Fruit fly (Drosophila melanogaster) whole organism, embryonic: ENCODE results near the gene CalpB.

ENCODE experiments used
- C15 ChIP-seq: fragments of 200-800 bp; sonication (Bioruptor generic); IDR thresholded peaks from 3 replicates; pipeline ENCODE4 v1.3.6; 2022; ENCODE audit warnings: missing biosample characterization, missing genetic modification characterization
- CG10431 ChIP-seq: fragments of 200-800 bp; sonication (Bioruptor generic); optimal IDR thresholded peaks from 3 replicates; lab custom pipeline; 2018; ENCODE audit warnings: missing biosample characterization, mild to moderate bottlenecking, missing genetic modification characterization
- CG13287 ChIP-seq: fragments of 200-800 bp; sonication (Bioruptor generic); IDR thresholded peaks from 2 replicates; pipeline ENCODE4 v1.3.6; 2022; ENCODE audit warnings: missing biosample characterization, missing genetic modification characterization; ENCODE audit not compliant: partially characterized antibody
- CG13296 ChIP-seq: fragments of 200-800 bp; sonication (Bioruptor generic); optimal IDR thresholded peaks from 3 replicates; lab custom pipeline; 2018; ENCODE audit warnings: missing biosample characterization, mild to moderate bottlenecking, missing genetic modification characterization
- CG14667 ChIP-seq: fragments of 200-800 bp; sonication (Bioruptor generic); IDR thresholded peaks from 2 replicates; pipeline ENCODE4 v1.3.6; 2022; ENCODE audit warnings: missing biosample characterization, missing genetic modification characterization
- CG1603 ChIP-seq: fragments of 200-800 bp; sonication (Bioruptor generic); optimal IDR thresholded peaks from 2 replicates; lab custom pipeline; 2019; ENCODE audit warnings: missing biosample characterization, mild to moderate bottlenecking, missing genetic modification characterization, moderate library complexity
- CG17361 ChIP-seq: fragments of 200-800 bp; sonication (Bioruptor generic); IDR thresholded peaks from 3 replicates; pipeline ENCODE4 v1.3.6; 2022; ENCODE audit warnings: missing biosample characterization, missing genetic modification characterization
- CG17568 ChIP-seq: fragments of 200-800 bp; sonication (Bioruptor generic); optimal IDR thresholded peaks from 2 replicates; lab custom pipeline; 2018; ENCODE audit warnings: missing biosample characterization, mild to moderate bottlenecking, missing genetic modification characterization, moderate library complexity
- CG17802 ChIP-seq: fragments of 200-800 bp; sonication (Bioruptor generic); optimal IDR thresholded peaks from 2 replicates; lab custom pipeline; 2018; ENCODE audit warnings: missing biosample characterization, mild to moderate bottlenecking, missing genetic modification characterization, moderate library complexity
- CG1832 ChIP-seq: fragments of 200-800 bp; sonication (Bioruptor generic); optimal IDR thresholded peaks from 2 replicates; lab custom pipeline; 2017; ENCODE audit warnings: missing biosample characterization, mild to moderate bottlenecking, missing genetic modification characterization, inconsistent platforms
- CG2129 ChIP-seq: fragments of 200-800 bp; sonication (Bioruptor generic); IDR thresholded peaks from 2 replicates; pipeline ENCODE4 v1.3.6; 2022; ENCODE audit warnings: missing biosample characterization, missing genetic modification characterization; ENCODE audit not compliant: partially characterized antibody
- CG2202 ChIP-seq: fragments of 200-800 bp; sonication (Bioruptor generic); optimal IDR thresholded peaks from 2 replicates; lab custom pipeline; 2018; ENCODE audit warnings: missing biosample characterization, mild to moderate bottlenecking, missing genetic modification characterization
- CG2875 ChIP-seq: fragments of 200-800 bp; sonication (Bioruptor generic); optimal IDR thresholded peaks from 2 replicates; lab custom pipeline; 2017; ENCODE audit warnings: missing biosample characterization, mild to moderate bottlenecking, missing genetic modification characterization, missing genetic modification reagents
- CG3838 ChIP-seq: fragments of 200-800 bp; sonication (Bioruptor generic); optimal IDR thresholded peaks from 3 replicates; lab custom pipeline; 2016; ENCODE audit warnings: missing biosample characterization, missing genetic modification characterization
- CG4360 ChIP-seq: fragments of 200-800 bp; sonication (Bioruptor generic); IDR thresholded peaks from 2 replicates; pipeline ENCODE4 v1.3.6; 2022; ENCODE audit warnings: missing biosample characterization, missing genetic modification characterization
- CG4617 ChIP-seq: fragments of 200-800 bp; sonication (Bioruptor generic); optimal IDR thresholded peaks from 3 replicates; lab custom pipeline; 2016; ENCODE audit warnings: missing biosample characterization, missing genetic modification characterization, borderline replicate concordance
- CG4820 ChIP-seq: fragments of 200-800 bp; sonication (Bioruptor generic); optimal IDR thresholded peaks from 3 replicates; lab custom pipeline; 2016; ENCODE audit warnings: missing biosample characterization, missing genetic modification characterization
- CG6272 ChIP-seq: fragments of 200-800 bp; sonication (Bioruptor generic); IDR thresholded peaks from 2 replicates; pipeline ENCODE4 v1.3.6; 2022; ENCODE audit warnings: missing biosample characterization, missing genetic modification characterization
- CG6813 ChIP-seq: fragments of 200-800 bp; sonication (Bioruptor generic); optimal IDR thresholded peaks from 2 replicates; lab custom pipeline; 2017; ENCODE audit warnings: missing biosample characterization, missing genetic modification characterization, mild to moderate bottlenecking, moderate library complexity, missing genetic modification reagents
- CG9727 ChIP-seq: fragments of 200-800 bp; sonication (Bioruptor generic); optimal IDR thresholded peaks from 3 replicates; lab custom pipeline; 2017; ENCODE audit warnings: missing biosample characterization, mild to moderate bottlenecking, missing genetic modification characterization
- CoRest ChIP-seq: fragments of 200-800 bp; sonication (Bioruptor generic); optimal IDR thresholded peaks from 3 replicates; lab custom pipeline; 2018; ENCODE audit warnings: missing biosample characterization, mild to moderate bottlenecking, missing genetic modification characterization, moderate library complexity
- D19A ChIP-seq: fragments of 200-800 bp; optimal IDR thresholded peaks from 3 replicates; lab custom pipeline; 2019; ENCODE audit warnings: missing biosample characterization, mild to moderate bottlenecking, missing genetic modification characterization, moderate library complexity
- Fer1 ChIP-seq: fragments of 200-800 bp; sonication (Bioruptor generic); optimal IDR thresholded peaks from 2 replicates; lab custom pipeline; 2017; ENCODE audit warnings: missing biosample characterization, mild to moderate bottlenecking, missing genetic modification characterization
- Fer2 ChIP-seq: fragments of 200-800 bp; sonication (Bioruptor generic); optimal IDR thresholded peaks from 2 replicates; lab custom pipeline; 2018; ENCODE audit warnings: missing biosample characterization, mild to moderate bottlenecking, missing genetic modification characterization, moderate library complexity
- Jarid2 ChIP-seq: fragments of 200-800 bp; sonication (Bioruptor generic); optimal IDR thresholded peaks from 3 replicates; lab custom pipeline; 2017; ENCODE audit warnings: mild to moderate bottlenecking, missing biosample characterization, missing genetic modification reagents, missing genetic modification characterization
- Nf-YA ChIP-seq: fragments of 200-800 bp; sonication (Bioruptor generic); IDR thresholded peaks from 2 replicates; pipeline ENCODE4 v1.3.6; 2022; ENCODE audit warnings: missing biosample characterization, missing genetic modification characterization
- Sry-δ ChIP-seq: fragments of 200-800 bp; sonication (Bioruptor generic); optimal IDR thresholded peaks from 2 replicates; lab custom pipeline; 2016; ENCODE audit warnings: missing biosample characterization, missing genetic modification characterization
- Stat92E ChIP-seq, 3 experiments: fragments of >200 bp in 2 of 3; fragments of 200-800 bp in 1 of 3; sonication (Bioruptor generic) in 1 of 3; optimal IDR thresholded peaks; 2 replicates each; lab custom pipeline; 2017 to 2019; ENCODE audit warnings: missing biosample characterization in 3 of 3, missing genetic modification characterization in 3 of 3, mild to moderate bottlenecking in 1 of 3, moderate library complexity in 1 of 3
- ac ChIP-seq: fragments of 200-800 bp; sonication (Bioruptor generic); optimal IDR thresholded peaks from 3 replicates; lab custom pipeline; 2017; ENCODE audit warnings: missing biosample characterization, mild to moderate bottlenecking, missing genetic modification characterization
- amos ChIP-seq: fragments of 200-800 bp; sonication (Bioruptor generic); IDR thresholded peaks from 2 replicates; pipeline ENCODE4 v1.3.6; 2022; ENCODE audit warnings: missing biosample characterization, missing genetic modification characterization; ENCODE audit not compliant: partially characterized antibody
- ap ChIP-seq: fragments of 200-800 bp; sonication (Bioruptor generic); IDR thresholded peaks from 2 replicates; pipeline ENCODE4 v1.3.6; 2022; ENCODE audit warnings: missing biosample characterization, missing genetic modification characterization
- bcd ChIP-seq: fragments of 200-800 bp; sonication (Bioruptor generic); optimal IDR thresholded peaks from 2 replicates; lab custom pipeline; 2017; ENCODE audit warnings: missing biosample characterization, mild to moderate bottlenecking, missing genetic modification characterization
- chif ChIP-seq, 2 experiments: fragments of 200-800 bp; sonication (Bioruptor generic); optimal IDR thresholded peaks; 3 replicates each; lab custom pipeline; 2016; ENCODE audit warnings: missing biosample characterization in 2 of 2, missing genetic modification characterization in 2 of 2
- dati ChIP-seq: fragments of 200-800 bp; sonication (Bioruptor generic); IDR thresholded peaks from 2 replicates; pipeline ENCODE4 v1.3.6; 2022; ENCODE audit warnings: missing biosample characterization, missing genetic modification characterization
- eve ChIP-seq, 2 experiments: fragments of >200 bp; optimal IDR thresholded peaks; 2 replicates each; lab custom pipeline; 2017; ENCODE audit warnings: missing biosample characterization in 2 of 2, missing genetic modification characterization in 2 of 2
- kni ChIP-seq: fragments of 200-800 bp; sonication (Bioruptor generic); optimal IDR thresholded peaks from 3 replicates; lab custom pipeline; 2017; ENCODE audit warnings: mild to moderate bottlenecking, missing biosample characterization, missing genetic modification reagents, missing genetic modification characterization
- odd ChIP-seq: fragments of 200-800 bp; sonication (Bioruptor generic); optimal IDR thresholded peaks from 2 replicates; lab custom pipeline; 2017; ENCODE audit warnings: missing biosample characterization, mild to moderate bottlenecking, missing genetic modification characterization
- pb ChIP-seq: fragments of 200-800 bp; sonication (Bioruptor generic); optimal IDR thresholded peaks from 3 replicates; lab custom pipeline; 2016; ENCODE audit warnings: missing biosample characterization, missing genetic modification characterization
- scrt ChIP-seq: fragments of 200-800 bp; sonication (Bioruptor generic); optimal IDR thresholded peaks from 2 replicates; lab custom pipeline; 2018; ENCODE audit warnings: missing biosample characterization, mild to moderate bottlenecking, missing genetic modification characterization, moderate library complexity
- sens ChIP-seq: fragments of 200-800 bp; sonication (Bioruptor generic); peaks from one replicate; lab custom pipeline; 2016; ENCODE audit warnings: missing biosample characterization, missing genetic modification characterization
- slou ChIP-seq: fragments of 200-800 bp; sonication (Bioruptor generic); optimal IDR thresholded peaks from 3 replicates; lab custom pipeline; 2016; ENCODE audit warnings: missing biosample characterization, missing genetic modification characterization
- stwl ChIP-seq: fragments of 200-800 bp; sonication (Bioruptor generic); optimal IDR thresholded peaks from 3 replicates; lab custom pipeline; 2018; ENCODE audit warnings: missing biosample characterization, mild to moderate bottlenecking, missing genetic modification characterization, moderate library complexity
- tll ChIP-seq, 2 experiments: fragments of 200-800 bp in 1 of 2; fragments of >200 bp in 1 of 2; sonication (Bioruptor generic) in 1 of 2; optimal IDR thresholded peaks; 2 replicates each; lab custom pipeline; 2017 to 2019; ENCODE audit warnings: missing biosample characterization in 2 of 2, missing genetic modification characterization in 2 of 2, mild to moderate bottlenecking in 1 of 2, moderate library complexity in 1 of 2
- ttk ChIP-seq: fragments of 200-800 bp; sonication (Bioruptor generic); IDR thresholded peaks from 2 replicates; pipeline ENCODE4 v2.1.2; 2022; ENCODE audit warnings: missing biosample characterization, missing genetic modification characterization
- unpg ChIP-seq: fragments of 200-800 bp; sonication (Bioruptor generic); optimal IDR thresholded peaks from 3 replicates; lab custom pipeline; 2018; ENCODE audit warnings: missing biosample characterization, mild to moderate bottlenecking, missing genetic modification characterization, moderate library complexity
- zfh1 ChIP-seq: fragments of 200-800 bp; sonication (Bioruptor generic); IDR thresholded peaks from 3 replicates; pipeline ENCODE4 v1.3.6; 2022; ENCODE audit warnings: missing biosample characterization, missing genetic modification characterization

CalpB gene

DNA sequence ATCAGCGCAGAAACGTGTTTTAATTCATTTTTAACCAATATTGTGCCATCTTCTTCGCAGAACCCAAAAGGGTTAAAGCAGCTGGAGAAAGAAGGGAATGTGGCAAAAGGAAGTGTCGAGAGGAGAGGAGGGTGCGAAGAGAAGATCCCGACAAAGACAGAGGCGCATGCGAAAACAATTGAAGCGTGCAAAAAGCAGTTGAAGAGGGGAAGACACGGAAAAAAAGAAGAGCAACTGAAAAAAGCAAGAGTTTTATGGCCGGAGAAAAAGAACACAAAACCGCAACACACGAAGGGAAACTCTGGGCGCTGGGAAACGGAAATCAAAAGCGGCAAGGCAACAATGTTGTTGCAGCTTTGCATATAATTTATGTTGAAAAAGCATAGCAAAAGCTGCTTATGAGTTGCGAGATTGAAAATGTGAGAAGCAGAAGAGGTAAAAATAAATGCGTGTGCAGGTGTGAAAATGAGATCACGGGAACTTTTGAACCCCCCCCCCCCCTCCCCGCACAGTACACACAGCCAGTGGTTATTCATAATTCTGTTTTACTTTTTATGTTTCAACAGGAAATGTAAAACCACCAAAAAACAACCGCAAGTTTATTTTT is 35.3 kb upstream of the CalpB start (continued):
- TF ChIP-seq eve (GFP tag; optimal IDR thresholded peaks at IDR 0.05; lab: Kevin White, UChicago), result peak in 1 of 2 experiments; percentile 71

DNA sequence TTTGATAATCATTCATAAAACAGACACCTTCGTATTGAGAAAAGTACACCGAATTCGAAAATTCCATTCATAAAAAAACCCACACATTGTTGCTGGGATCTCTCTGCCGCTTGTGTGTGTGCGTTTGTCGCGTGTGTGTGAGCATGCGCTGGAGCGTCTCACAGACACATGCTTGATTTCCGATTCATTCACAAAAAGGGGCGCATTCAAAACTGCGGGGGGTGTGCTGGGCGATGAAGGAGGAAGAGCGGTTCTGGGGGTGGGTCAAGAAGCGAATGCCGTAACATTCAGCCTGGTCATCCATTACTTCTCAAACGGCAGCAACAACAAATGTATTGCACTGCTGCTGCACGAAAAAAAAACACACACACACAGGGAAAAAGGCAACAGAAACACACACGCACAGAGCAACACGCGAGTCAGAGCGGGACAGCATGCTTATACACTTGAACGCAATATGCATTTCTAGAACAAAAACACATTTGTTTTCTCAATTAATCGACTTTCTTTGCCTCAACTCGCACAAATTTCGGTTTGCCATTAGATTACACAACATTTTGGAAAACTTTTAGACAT is 34.6 kb upstream of the CalpB start:
- TF ChIP-seq CoRest (tag; lab: Kevin White, UChicago) (no peak), odd (GFP tag; lab: Kevin White, UChicago) (no peak), amos (GFP tag; lab: Robert Waterston, UW) (peak; percentile 23; the same call in 1 of the 2 replicates), Stat92E (GFP tag; optimal IDR thresholded peaks at IDR 0.05; lab: Kevin White, UChicago) (no peak), chif (GFP tag; optimal IDR thresholded peaks at IDR 0.05; lab: Kevin White, UChicago) (no peak), CG2875 (GFP tag; lab: Kevin White, UChicago) (no peak), ttk (peak; percentile 46; the same call in 1 of the 2 replicates), pb (GFP tag; lab: Kevin White, UChicago) (no peak), CG2202 (tag; lab: Kevin White, UChicago) (no peak), CG6272 (GFP tag; lab: Robert Waterston, UW) (no peak), C15 (GFP tag; lab: Robert Waterston, UW) (no peak), zfh1 (GFP tag; lab: Robert Waterston, UW) (peak; percentile 50; the same call in 1 of the 3 replicates), dati (no peak), CG1832 (GFP tag; lab: Kevin White, UChicago) (no peak), kni (GFP tag; lab: Kevin White, UChicago) (peak; percentile 1), CG17361 (GFP tag; lab: Robert Waterston, UW) (no peak), scrt (peak; percentile 88), CG17568 (GFP tag; lab: Kevin White, UChicago) (no peak), CG2129 (GFP tag; lab: Robert Waterston, UW) (no peak), CG13296 (GFP tag; lab: Kevin White, UChicago) (no peak), CG14667 (GFP tag; lab: Robert Waterston, UW) (no peak), CG6813 (GFP tag; lab: Kevin White, UChicago) (no peak), tll (GFP tag; optimal IDR thresholded peaks at IDR 0.05; lab: Kevin White, UChicago) (no peak), D19A (tag; lab: Kevin White, UChicago) (no peak), CG13287 (GFP tag; lab: Robert Waterston, UW) (peak; percentile 15; the same call in 1 of the 2 replicates), Nf-YA (no peak), ac (GFP tag; lab: Kevin White, UChicago) (no peak), Jarid2 (GFP tag; lab: Kevin White, UChicago) (no peak), CG4820 (no peak), CG4360 (GFP tag; lab: Robert Waterston, UW) (peak; percentile 84), CG1603 (tag; lab: Kevin White, UChicago) (peak; percentile 13), Sry-δ (GFP tag; lab: Kevin White, UChicago) (no peak), CG10431 (GFP tag; lab: Kevin White, UChicago) (no peak), ap (GFP tag; lab: Robert Waterston, UW) (no peak), sens (GFP tag; lab: Kevin White, UChicago) (no peak), CG17802 (tag; lab: Kevin White, UChicago) (no peak), slou (no peak), Fer1 (peak; percentile 33), CG3838 (GFP tag; lab: Kevin White, UChicago) (no peak), bcd (no peak), unpg (GFP tag; lab: Kevin White, UChicago) (no peak), CG9727 (GFP tag; lab: Kevin White, UChicago) (no peak), stwl (tag; lab: Kevin White, UChicago) (no peak), CG4617 (no peak), Fer2 (no peak)
